Fruit fly (Drosophila melanogaster) whole organism, prepupa: ENCODE data around the gene CG42240.

ENCODE experiments used
- CG10631 ChIP-seq: fragments of 200-800 bp; sonication (Bioruptor generic); optimal IDR thresholded peaks from 2 replicates; lab custom pipeline; 2016; ENCODE audit warnings: missing biosample characterization, missing genetic modification characterization
- CG10669 ChIP-seq: fragments of 200-800 bp; sonication (Bioruptor generic); optimal IDR thresholded peaks from 3 replicates; lab custom pipeline; 2018; ENCODE audit warnings: missing biosample characterization, mild to moderate bottlenecking, missing genetic modification characterization, moderate library complexity
- CG11762 ChIP-seq: fragments of 200-800 bp; sonication (Bioruptor generic); optimal IDR thresholded peaks from 3 replicates; lab custom pipeline; 2016; ENCODE audit warnings: missing biosample characterization, missing genetic modification characterization; ENCODE audit not compliant: insufficient read depth
- CG15336 ChIP-seq: fragments of 200-800 bp; sonication (Bioruptor generic); IDR thresholded peaks from 2 replicates; pipeline ENCODE4 v1.3.6; 2022; ENCODE audit warnings: missing biosample characterization, missing genetic modification characterization
- CG1621 ChIP-seq: fragments of 200-800 bp; sonication (Bioruptor generic); optimal IDR thresholded peaks from 3 replicates; lab custom pipeline; 2018; ENCODE audit warnings: missing biosample characterization, mild to moderate bottlenecking, missing genetic modification characterization
- CG16779 ChIP-seq: fragments of 200-800 bp; sonication (Bioruptor generic); optimal IDR thresholded peaks from 3 replicates; lab custom pipeline; 2017; ENCODE audit warnings: missing biosample characterization, mild to moderate bottlenecking, missing genetic modification characterization
- CG3032 ChIP-seq: fragments of 200-800 bp; optimal IDR thresholded peaks from 2 replicates; lab custom pipeline; 2019; ENCODE audit warnings: missing biosample characterization, mild to moderate bottlenecking, missing genetic modification characterization, moderate library complexity
- CG31627 ChIP-seq: fragments of 200-800 bp; sonication (Bioruptor generic); optimal IDR thresholded peaks from 3 replicates; lab custom pipeline; 2016; ENCODE audit warnings: missing biosample characterization, missing genetic modification characterization
- CG32006 ChIP-seq: fragments of 200-800 bp; sonication (Bioruptor generic); optimal IDR thresholded peaks from 3 replicates; lab custom pipeline; 2017; ENCODE audit warnings: missing biosample characterization, mild to moderate bottlenecking, missing genetic modification characterization
- CG34406 ChIP-seq: fragments of 200-800 bp; sonication (Bioruptor generic); optimal IDR thresholded peaks from 3 replicates; lab custom pipeline; 2016; ENCODE audit warnings: missing biosample characterization, missing genetic modification characterization
- CG3919 ChIP-seq: fragments of 200-800 bp; sonication (Bioruptor generic); optimal IDR thresholded peaks from 3 replicates; lab custom pipeline; 2016; ENCODE audit warnings: missing biosample characterization, missing genetic modification characterization
- CG4318 ChIP-seq: fragments of 200-800 bp; sonication (Bioruptor generic); optimal IDR thresholded peaks from 3 replicates; lab custom pipeline; 2017; ENCODE audit warnings: missing biosample characterization, mild to moderate bottlenecking, missing genetic modification characterization
- CG6163 ChIP-seq: fragments of 200-800 bp; sonication (Bioruptor generic); IDR thresholded peaks from 3 replicates; pipeline ENCODE4 v1.3.6; 2022; ENCODE audit warnings: missing biosample characterization, missing genetic modification characterization
- CG6276 ChIP-seq: fragments of 200-800 bp; sonication (Bioruptor generic); optimal IDR thresholded peaks from 2 replicates; lab custom pipeline; 2017; ENCODE audit warnings: missing biosample characterization, mild to moderate bottlenecking, missing genetic modification characterization
- CG6792 ChIP-seq: fragments of 200-800 bp; sonication (Bioruptor generic); optimal IDR thresholded peaks from 3 replicates; lab custom pipeline; 2016; ENCODE audit warnings: missing biosample characterization, missing genetic modification characterization
- CG6854 ChIP-seq: fragments of 200-800 bp; sonication (Bioruptor generic); optimal IDR thresholded peaks from 2 replicates; lab custom pipeline; 2017; ENCODE audit warnings: missing biosample characterization, mild to moderate bottlenecking, missing genetic modification characterization
- CG8119 ChIP-seq: fragments of 200-800 bp; sonication (Bioruptor generic); IDR thresholded peaks from 3 replicates; pipeline ENCODE4 v1.3.6; 2022; ENCODE audit warnings: missing biosample characterization, missing genetic modification characterization
- CG8319 ChIP-seq: fragments of 200-800 bp; sonication (Bioruptor generic); optimal IDR thresholded peaks from 3 replicates; lab custom pipeline; 2016; ENCODE audit warnings: missing biosample characterization, missing genetic modification characterization
- CG8632 ChIP-seq: fragments of 200-800 bp; sonication (Bioruptor generic); optimal IDR thresholded peaks from 3 replicates; lab custom pipeline; 2016; ENCODE audit warnings: missing biosample characterization, missing genetic modification characterization
- CG9139 ChIP-seq: fragments of 200-800 bp; sonication (Bioruptor generic); optimal IDR thresholded peaks from 3 replicates; lab custom pipeline; 2017; ENCODE audit warnings: missing biosample characterization, mild to moderate bottlenecking, missing genetic modification characterization
- Eip75B ChIP-seq: fragments of 200-800 bp; sonication (Bioruptor generic); optimal IDR thresholded peaks from 3 replicates; lab custom pipeline; 2016; ENCODE audit warnings: missing biosample characterization, missing genetic modification characterization
- Eip78C ChIP-seq: fragments of 200-800 bp; sonication (Bioruptor generic); peaks from one replicate; lab custom pipeline; 2016; ENCODE audit warnings: missing biosample characterization, missing genetic modification characterization
- Eip93F ChIP-seq: fragments of 200-800 bp; sonication (Bioruptor generic); optimal IDR thresholded peaks from 2 replicates; lab custom pipeline; 2016; ENCODE audit warnings: missing biosample characterization, mild to moderate bottlenecking, missing genetic modification characterization
- Ets21C ChIP-seq: fragments of 200-800 bp; sonication (Bioruptor generic); optimal IDR thresholded peaks from 3 replicates; lab custom pipeline; 2016; ENCODE audit warnings: missing biosample characterization, missing genetic modification characterization
- Ets96B ChIP-seq: fragments of 200-800 bp; optimal IDR thresholded peaks from 2 replicates; lab custom pipeline; 2019; ENCODE audit warnings: missing biosample characterization, mild to moderate bottlenecking, missing genetic modification characterization, moderate library complexity
- Hr38 ChIP-seq: sonication (Bioruptor generic); optimal IDR thresholded peaks from 2 replicates; lab custom pipeline; 2016; ENCODE audit warnings: missing biosample characterization, missing genetic modification characterization
- Hr39 ChIP-seq: fragments of 200-800 bp; sonication (Bioruptor generic); optimal IDR thresholded peaks from 2 replicates; lab custom pipeline; 2016; ENCODE audit warnings: missing biosample characterization, missing genetic modification characterization
- Lpt ChIP-seq: fragments of 200-800 bp; sonication (Bioruptor generic); optimal IDR thresholded peaks from 3 replicates; lab custom pipeline; 2016; ENCODE audit warnings: missing biosample characterization, missing genetic modification characterization
- Met ChIP-seq: fragments of 200-800 bp; sonication (Bioruptor generic); optimal IDR thresholded peaks from 3 replicates; lab custom pipeline; 2016; ENCODE audit warnings: missing biosample characterization, missing genetic modification characterization
- OdsH ChIP-seq: fragments of 200-800 bp; sonication (Bioruptor generic); optimal IDR thresholded peaks from 3 replicates; lab custom pipeline; 2016; ENCODE audit warnings: missing biosample characterization, missing genetic modification characterization
- Smox ChIP-seq: fragments of 200-800 bp; sonication (Bioruptor generic); optimal IDR thresholded peaks from 3 replicates; lab custom pipeline; 2016; ENCODE audit warnings: missing biosample characterization, missing genetic modification characterization
- Sox102F ChIP-seq: fragments of 200-800 bp; sonication (Bioruptor generic); optimal IDR thresholded peaks from 2 replicates; lab custom pipeline; 2016; ENCODE audit warnings: missing biosample characterization, mild to moderate bottlenecking, missing genetic modification characterization
- Sox14 ChIP-seq: fragments of 200-800 bp; sonication (Bioruptor generic); optimal IDR thresholded peaks from 3 replicates; lab custom pipeline; 2016; ENCODE audit warnings: missing biosample characterization, missing genetic modification characterization
- achi ChIP-seq: fragments of 200-800 bp; sonication (Bioruptor generic); optimal IDR thresholded peaks from 3 replicates; lab custom pipeline; 2016; ENCODE audit warnings: missing biosample characterization, missing genetic modification characterization
- acj6 ChIP-seq: fragments of 200-800 bp; sonication (Bioruptor generic); optimal IDR thresholded peaks from 3 replicates; lab custom pipeline; 2016; ENCODE audit warnings: missing biosample characterization, missing genetic modification characterization
- dac ChIP-seq: fragments of 200-800 bp; sonication (Bioruptor generic); optimal IDR thresholded peaks from 2 replicates; lab custom pipeline; 2017; ENCODE audit warnings: missing biosample characterization, mild to moderate bottlenecking, missing genetic modification characterization
- dsx ChIP-seq: fragments of 200-800 bp; optimal IDR thresholded peaks from 3 replicates; lab custom pipeline; 2019; ENCODE audit warnings: missing biosample characterization, mild to moderate bottlenecking, missing genetic modification characterization, moderate library complexity; ENCODE audit not compliant: poor library complexity, severe bottlenecking
- eg ChIP-seq: fragments of 200-800 bp; sonication (Bioruptor generic); IDR thresholded peaks from 3 replicates; pipeline ENCODE4 v1.3.6; 2022; ENCODE audit warnings: missing biosample characterization, missing genetic modification characterization
- esn ChIP-seq: fragments of 200-800 bp; sonication (Bioruptor generic); optimal IDR thresholded peaks from 2 replicates; lab custom pipeline; 2016; ENCODE audit warnings: missing biosample characterization, mild to moderate bottlenecking, missing genetic modification characterization, moderate library complexity
- fd59A ChIP-seq: fragments of 200-800 bp; sonication (Bioruptor generic); optimal IDR thresholded peaks from 2 replicates; lab custom pipeline; 2017; ENCODE audit warnings: missing biosample characterization, mild to moderate bottlenecking, missing genetic modification characterization, missing genetic modification reagents
- fd85E ChIP-seq: fragments of 200-800 bp; sonication (Bioruptor generic); optimal IDR thresholded peaks from 3 replicates; lab custom pipeline; 2016; ENCODE audit warnings: missing biosample characterization, missing genetic modification characterization
- fkh ChIP-seq: fragments of 200-800 bp; sonication (Bioruptor generic); optimal IDR thresholded peaks from 3 replicates; lab custom pipeline; 2017; ENCODE audit warnings: missing biosample characterization, mild to moderate bottlenecking, missing genetic modification characterization, moderate library complexity
- lz ChIP-seq: fragments of 200-800 bp; sonication (Bioruptor generic); optimal IDR thresholded peaks from 3 replicates; lab custom pipeline; 2016; ENCODE audit warnings: missing biosample characterization, missing genetic modification characterization
- net ChIP-seq: fragments of 200-800 bp; sonication (Bioruptor generic); optimal IDR thresholded peaks from 3 replicates; lab custom pipeline; 2016; ENCODE audit warnings: missing biosample characterization, missing genetic modification characterization
- pdm3 ChIP-seq: fragments of 200-800 bp; sonication (Bioruptor generic); optimal IDR thresholded peaks from 3 replicates; lab custom pipeline; 2016; ENCODE audit warnings: missing biosample characterization, missing genetic modification characterization
- salr ChIP-seq, 2 experiments: fragments of 200-800 bp; sonication (Bioruptor generic); optimal IDR thresholded peaks; 3 replicates each; lab custom pipeline; 2016 to 2018; ENCODE audit warnings: missing biosample characterization in 2 of 2, missing genetic modification characterization in 2 of 2, mild to moderate bottlenecking in 1 of 2
- spab ChIP-seq: fragments of 200-800 bp; sonication (Bioruptor generic); optimal IDR thresholded peaks from 2 replicates; lab custom pipeline; 2017; ENCODE audit warnings: missing biosample characterization, mild to moderate bottlenecking, missing genetic modification characterization, missing genetic modification reagents
- ss ChIP-seq, 2 experiments: fragments of 200-800 bp; sonication (Bioruptor generic); optimal IDR thresholded peaks; 2 replicates in 1 of 2; 3 replicates in 1 of 2; lab custom pipeline; 2017 to 2018; ENCODE audit warnings: mild to moderate bottlenecking in 2 of 2, missing biosample characterization in 2 of 2, missing genetic modification characterization in 2 of 2, moderate library complexity in 1 of 2
- vri ChIP-seq: fragments of 200-800 bp; sonication (Bioruptor generic); optimal IDR thresholded peaks from 3 replicates; lab custom pipeline; 2016; ENCODE audit warnings: missing biosample characterization, mild to moderate bottlenecking, missing genetic modification characterization

CG42240 gene

DNA sequence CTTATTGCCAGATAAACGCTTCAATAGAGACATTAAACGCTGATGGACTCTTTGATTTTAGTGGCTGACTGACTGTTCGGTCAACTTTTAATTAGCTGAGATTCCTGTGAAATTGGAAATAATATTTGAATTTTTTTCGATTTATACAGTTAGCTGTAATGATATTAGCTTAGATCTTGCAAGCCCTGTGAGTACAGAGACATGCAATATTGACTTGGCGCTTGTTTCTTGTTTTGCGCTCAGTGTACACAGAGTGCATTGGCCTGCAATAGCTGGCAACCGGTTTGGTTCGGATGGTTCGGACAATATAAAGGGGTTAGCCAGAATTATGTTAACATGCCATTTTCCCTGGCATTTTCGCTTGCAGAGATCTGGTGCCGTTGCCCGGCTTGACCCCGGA is 25.3 kb upstream of the CG42240 start (continued):
- TF ChIP-seq CG1621: no peak
- 0 out of 3 replicates have a peak, but pooled peaks have one; percentile 9 for TF ChIP-seq eg (GFP tag; lab: Robert Waterston, UW)
- TF ChIP-seq OdsH (GFP tag; lab: Kevin White, UChicago): peak; percentile 54
- TF ChIP-seq Met (GFP tag; lab: Kevin White, UChicago): peak; percentile 63
- no peak for TF ChIP-seq CG16779 (tag; lab: Kevin White, UChicago)
- peak; percentile 84 for TF ChIP-seq Eip78C (GFP tag; lab: Kevin White, UChicago)
- no peak for TF ChIP-seq CG10669 (GFP tag; lab: Kevin White, UChicago)
- TF ChIP-seq CG6163 (GFP tag; lab: Robert Waterston, UW): peak; percentile 26; the same call in 1 of the 3 replicates
- TF ChIP-seq Ets21C: peak; percentile 13
- TF ChIP-seq CG10631: peak; percentile 25
- no peak for TF ChIP-seq CG4318
- TF ChIP-seq ss (GFP tag; optimal IDR thresholded peaks at IDR 0.05; lab: Kevin White, UChicago): no peak

- no peak for TF ChIP-seq spab
- TF ChIP-seq ss (GFP tag; optimal IDR thresholded peaks at IDR 0.05; lab: Kevin White, UChicago): no peak
- no peak for TF ChIP-seq CG9139
- no peak for TF ChIP-seq CG34406 (GFP tag; lab: Kevin White, UChicago)
- TF ChIP-seq Ets21C: no peak
- no peak for TF ChIP-seq Hr38 (GFP tag; lab: Kevin White, UChicago)
- no peak for TF ChIP-seq CG6792 (GFP tag; lab: Kevin White, UChicago)
- TF ChIP-seq Sox102F (GFP tag; lab: Kevin White, UChicago): peak; percentile 15
- no peak for TF ChIP-seq fd85E (GFP tag; lab: Kevin White, UChicago)
- no peak for TF ChIP-seq CG3032 (tag; lab: Kevin White, UChicago)
- TF ChIP-seq CG6854: no peak
- no peak for TF ChIP-seq net (GFP tag; lab: Kevin White, UChicago)
- TF ChIP-seq CG8319 (GFP tag; lab: Kevin White, UChicago): no peak
- TF ChIP-seq Eip78C (GFP tag; lab: Kevin White, UChicago): peak; percentile 73
- TF ChIP-seq Smox (GFP tag; lab: Kevin White, UChicago): no peak
- TF ChIP-seq Sox14 (GFP tag; lab: Kevin White, UChicago): no peak
- TF ChIP-seq CG1621: no peak
- no peak for TF ChIP-seq dac (GFP tag; lab: Kevin White, UChicago)
- no peak for TF ChIP-seq lz
- TF ChIP-seq CG8632: no peak
- no peak for TF ChIP-seq CG11762 (GFP tag; lab: Kevin White, UChicago)
- TF ChIP-seq CG4318: no peak
- no peak for TF ChIP-seq Lpt
- no peak for TF ChIP-seq OdsH (GFP tag; lab: Kevin White, UChicago)
- TF ChIP-seq dsx (GFP tag; lab: Kevin White, UChicago): no peak
- TF ChIP-seq CG16779 (tag; lab: Kevin White, UChicago): no peak
- TF ChIP-seq fkh (GFP tag; lab: Kevin White, UChicago): no peak
- peak; percentile 3 for TF ChIP-seq Hr39 (GFP tag; lab: Kevin White, UChicago)
- no peak for TF ChIP-seq CG15336
- peak; percentile 22 for TF ChIP-seq CG3919 (GFP tag; lab: Kevin White, UChicago)
- no peak for TF ChIP-seq achi (GFP tag; lab: Kevin White, UChicago)
- no peak for TF ChIP-seq Eip93F (GFP tag; lab: Kevin White, UChicago)
- no peak for TF ChIP-seq CG10631
- no peak for TF ChIP-seq CG8119 (GFP tag; lab: Robert Waterston, UW)
- TF ChIP-seq CG31627 (GFP tag; lab: Kevin White, UChicago): no peak
- TF ChIP-seq Met (GFP tag; lab: Kevin White, UChicago): peak; percentile 28
- TF ChIP-seq CG6276 (GFP tag; lab: Kevin White, UChicago): no peak
- peak; percentile 15 for TF ChIP-seq pdm3 (GFP tag; lab: Kevin White, UChicago)
- TF ChIP-seq fd59A: no peak
- no peak for TF ChIP-seq salr (GFP tag; optimal IDR thresholded peaks at IDR 0.05; lab: Kevin White, UChicago)
- no peak for TF ChIP-seq vri (GFP tag; lab: Kevin White, UChicago)
- peak; percentile 21 for TF ChIP-seq esn (GFP tag; lab: Kevin White, UChicago)
- TF ChIP-seq CG32006 (GFP tag; lab: Kevin White, UChicago): peak; percentile 32
- no peak for TF ChIP-seq acj6
- no peak for TF ChIP-seq Ets96B
- TF ChIP-seq Eip75B (GFP tag; lab: Kevin White, UChicago): no peak
- 0 out of 3 replicates have a peak, but pooled peaks have one; percentile 44 for TF ChIP-seq CG6163 (GFP tag; lab: Robert Waterston, UW)
These were observed 21.8 kb upstream of the CG42240 start, which contains the start of gene CG15894 for dm6 chrX:6308852-6309251. TSS of gene CG15894 (plus strand) at chrX:6309212.
